Worm (Caenorhabditis elegans): ENCODE measurements around the gene clec-218.
A peak's percentile ranks its signal among the peaks of the same experiment; 100 is the strongest.

- TF ChIP-seq nhr-11 (tag; optimal IDR thresholded peaks at IDR 0.05) (no peak), mdl-1 (tag; optimal IDR thresholded peaks at IDR 0.05) (no peak), snpc-4 (tag; optimal IDR thresholded peaks at IDR 0.05) (no peak), mab-5 (tag; optimal IDR thresholded peaks at IDR 0.05) (no peak), nhr-237 (tag; optimal IDR thresholded peaks at IDR 0.05) (no peak), zag-1 (tag; optimal IDR thresholded peaks at IDR 0.05) (no peak), ceh-82 (tag; optimal IDR thresholded peaks at IDR 0.05) (no peak), ZK546.5 (tag; optimal IDR thresholded peaks at IDR 0.05) (no peak), nhr-21 (tag; optimal IDR thresholded peaks at IDR 0.05) (no peak), nhr-12 (tag; optimal IDR thresholded peaks at IDR 0.05) (no peak), fos-1 (tag; optimal IDR thresholded peaks at IDR 0.05) (peak; percentile 19)
Measured at ce11 chrV:8307681-8308080, at the start of gene clec-218.

Measured in whole organism, L2 larva.